Fruit fly (Drosophila melanogaster): ENCODE results near the gene ChT.

DNA sequence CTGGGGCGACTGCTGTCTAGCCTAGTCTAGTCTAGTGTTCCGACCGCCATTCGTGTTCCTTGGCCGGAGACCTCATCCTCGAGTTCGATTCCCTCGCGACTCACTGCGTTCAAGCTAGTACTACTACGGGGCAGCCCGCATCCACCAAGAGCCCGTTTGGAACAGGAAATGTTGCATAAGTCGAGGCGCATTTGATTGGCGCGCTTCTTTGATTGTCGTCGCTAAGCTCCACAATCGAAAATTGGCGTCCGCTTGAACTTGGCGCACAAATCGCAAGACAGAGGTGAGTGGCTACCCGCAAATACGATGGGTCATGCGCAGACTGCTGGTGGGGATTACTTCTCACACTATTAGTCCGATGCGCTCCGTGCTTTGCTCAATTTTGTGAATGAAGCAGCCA is 650 bp downstream of the ChT start:
- TF ChIP-seq psq (optimal IDR thresholded peaks at IDR 0.05) (no peak), Sin3A (optimal IDR thresholded peaks at IDR 0.05) (no peak), insv (optimal IDR thresholded peaks at IDR 0.05) (no peak)
